7 fruit fly cellular contexts compared by ENCODE assay signal in genomic region chrX:16425145-16425544, dm6.
TF ChIP-seq lines count a peak whose summit lies in the region.

No protein-coding gene starts in this region.

- TF ChIP-seq CTCF in whole organism, embryonic (GFP tag; optimal IDR thresholded peaks at IDR 0.05; lab: Kevin White, UChicago) = no peak

TF ChIP-seq in Kc167, 6 proteins besides CTCF, POLR2A, EP300 and RAD21:
- TF ChIP-seq insv (optimal IDR thresholded peaks at IDR 0.05; lab: Kevin White, UChicago) (no peak), ttk (optimal IDR thresholded peaks at IDR 0.05; lab: Kevin White, UChicago) (peak; percentile 52), Myc (optimal IDR thresholded peaks at IDR 0.05; lab: Kevin White, UChicago) (no peak)

TF ChIP-seq in whole organism, 6 proteins besides CTCF, POLR2A, EP300 and RAD21:
- TF ChIP-seq EcR (GFP tag; optimal IDR thresholded peaks at IDR 0.05; lab: Kevin White, UChicago) (no peak), pan (optimal IDR thresholded peaks at IDR 0.05; lab: Kevin White, UChicago) (no peak), Dll (optimal IDR thresholded peaks at IDR 0.05; lab: Kevin White, UChicago) (peak; percentile 50), psq (optimal IDR thresholded peaks at IDR 0.05; lab: Kevin White, UChicago) (no peak), usp (GFP tag; optimal IDR thresholded peaks at IDR 0.05; lab: Kevin White, UChicago) (no peak), CG8478 (optimal IDR thresholded peaks at IDR 0.05; lab: Kevin White, UChicago) (no peak)
TF ChIP-seq in whole organism: peak in this region for 1.

TF ChIP-seq in whole organism, adult, 20 proteins besides CTCF, POLR2A, EP300 and RAD21:
- TF ChIP-seq Mnt (GFP tag; optimal IDR thresholded peaks at IDR 0.05; lab: Kevin White, UChicago) (peak; percentile 11), CG7045 (GFP tag; optimal IDR thresholded peaks at IDR 0.05; lab: Kevin White, UChicago) (no peak), CG7101 (tag; optimal IDR thresholded peaks at IDR 0.05; lab: Kevin White, UChicago) (no peak)

TF ChIP-seq in whole organism, embryonic, 481 proteins besides CTCF, POLR2A, EP300 and RAD21:
- TF ChIP-seq twi (tag; optimal IDR thresholded peaks at IDR 0.05; lab: Kevin White, UChicago) (peak; percentile 75), lbe (GFP tag; optimal IDR thresholded peaks at IDR 0.05; lab: Kevin White, UChicago) (peak; percentile 38), chinmo (GFP tag; IDR thresholded peaks at IDR 0.05; lab: Robert Waterston, UW; ENCODE audit: partially characterized antibody) (0 out of 4 replicates have a peak, but pooled peaks have one; percentile 47), CG8478 (optimal IDR thresholded peaks at IDR 0.05; lab: Kevin White, UChicago) (peak; percentile 18), toy (GFP tag; IDR thresholded peaks at IDR 0.05; lab: Robert Waterston, UW) (no peak), nom (GFP tag; optimal IDR thresholded peaks at IDR 0.05; lab: Kevin White, UChicago) (peak; percentile 2), cg (GFP tag; optimal IDR thresholded peaks at IDR 0.05; lab: Kevin White, UChicago) (peak; percentile 66), CG3065 (GFP tag; optimal IDR thresholded peaks at IDR 0.05; lab: Kevin White, UChicago) (no peak), Med (GFP tag; lab: Kevin White, UChicago) (peak; percentile 61), Trl (optimal IDR thresholded peaks at IDR 0.05; lab: Kevin White, UChicago) (peak in 1 of 2 experiments; percentile 52), Trl (GFP tag; optimal IDR thresholded peaks at IDR 0.05; lab: Kevin White, UChicago) (no peak), CG17385 (GFP tag; optimal IDR thresholded peaks at IDR 0.05; lab: Kevin White, UChicago) (peak; percentile 72), Vsx1 (GFP tag; optimal IDR thresholded peaks at IDR 0.05; lab: Kevin White, UChicago) (no peak), CG14014 (GFP tag; IDR thresholded peaks at IDR 0.05; lab: Robert Waterston, UW) (no peak)

TF ChIP-seq in whole organism, prepupa, 60 proteins besides CTCF, POLR2A, EP300 and RAD21 (continues in another document):
- TF ChIP-seq Ets21C (GFP tag; optimal IDR thresholded peaks at IDR 0.05; lab: Kevin White, UChicago) (no peak), Hr38 (GFP tag; optimal IDR thresholded peaks at IDR 0.05; lab: Kevin White, UChicago) (no peak), net (GFP tag; optimal IDR thresholded peaks at IDR 0.05; lab: Kevin White, UChicago) (no peak), CG34406 (GFP tag; optimal IDR thresholded peaks at IDR 0.05; lab: Kevin White, UChicago) (no peak), Lpt (GFP tag; optimal IDR thresholded peaks at IDR 0.05; lab: Kevin White, UChicago) (peak; percentile 9), vri (GFP tag; optimal IDR thresholded peaks at IDR 0.05; lab: Kevin White, UChicago) (no peak), spab (GFP tag; optimal IDR thresholded peaks at IDR 0.05; lab: Kevin White, UChicago) (no peak), CG4318 (GFP tag; optimal IDR thresholded peaks at IDR 0.05; lab: Kevin White, UChicago) (no peak), Eip93F (GFP tag; optimal IDR thresholded peaks at IDR 0.05; lab: Kevin White, UChicago) (no peak), CG11762 (GFP tag; optimal IDR thresholded peaks at IDR 0.05; lab: Kevin White, UChicago; ENCODE audit: insufficient read depth) (no peak), Sox15 (GFP tag; optimal IDR thresholded peaks at IDR 0.05; lab: Kevin White, UChicago) (no peak), achi (GFP tag; optimal IDR thresholded peaks at IDR 0.05; lab: Kevin White, UChicago) (no peak), CG8632 (GFP tag; optimal IDR thresholded peaks at IDR 0.05; lab: Kevin White, UChicago) (no peak), ss (GFP tag; optimal IDR thresholded peaks at IDR 0.05; lab: Kevin White, UChicago) (peak; percentile 49 to 57), fd85E (GFP tag; optimal IDR thresholded peaks at IDR 0.05; lab: Kevin White, UChicago) (no peak), lz (GFP tag; optimal IDR thresholded peaks at IDR 0.05; lab: Kevin White, UChicago) (no peak), CG32006 (GFP tag; optimal IDR thresholded peaks at IDR 0.05; lab: Kevin White, UChicago) (no peak), Blimp-1 (GFP tag; optimal IDR thresholded peaks at IDR 0.05; lab: Kevin White, UChicago) (no peak), Ets96B (tag; optimal IDR thresholded peaks at IDR 0.05; lab: Kevin White, UChicago) (no peak), CG10669 (GFP tag; optimal IDR thresholded peaks at IDR 0.05; lab: Kevin White, UChicago) (no peak), CG8319 (GFP tag; optimal IDR thresholded peaks at IDR 0.05; lab: Kevin White, UChicago) (no peak), cyc (GFP tag; optimal IDR thresholded peaks at IDR 0.05; lab: Kevin White, UChicago) (no peak), CG6854 (GFP tag; optimal IDR thresholded peaks at IDR 0.05; lab: Kevin White, UChicago) (no peak), CG9139 (GFP tag; optimal IDR thresholded peaks at IDR 0.05; lab: Kevin White, UChicago) (peak; percentile 4)

TF ChIP-seq in whole organism, pupa, 21 proteins besides CTCF, POLR2A, EP300 and RAD21:
- TF ChIP-seq CG8159 (tag; optimal IDR thresholded peaks at IDR 0.05; lab: Kevin White, UChicago) (no peak), Pif1B (GFP tag; optimal IDR thresholded peaks at IDR 0.05; lab: Kevin White, UChicago) (peak; percentile 10), Ets98B (GFP tag; IDR thresholded peaks at IDR 0.05; lab: Robert Waterston, UW) (peak; percentile 20; the same call in 1 of the 2 replicates), D1 (tag; optimal IDR thresholded peaks at IDR 0.05; lab: Kevin White, UChicago) (no peak), gl (tag; optimal IDR thresholded peaks at IDR 0.05; lab: Kevin White, UChicago) (peak; percentile 1), EcR (GFP tag; optimal IDR thresholded peaks at IDR 0.05; lab: Kevin White, UChicago) (peak; percentile 15), CG13204 (GFP tag; optimal IDR thresholded peaks at IDR 0.05; lab: Kevin White, UChicago) (peak; percentile 8), CG32121 (GFP tag; IDR thresholded peaks at IDR 0.05; lab: Robert Waterston, UW) (peak; percentile 28; the same call in 1 of the 2 replicates), CG4496 (GFP tag; IDR thresholded peaks at IDR 0.05; lab: Robert Waterston, UW) (no peak), Snoo (tag; optimal IDR thresholded peaks at IDR 0.05; lab: Kevin White, UChicago) (peak; percentile 16)

TF ChIP-seq in whole organism, wandering third instar larva, 38 proteins besides CTCF, POLR2A, EP300 and RAD21:
- TF ChIP-seq Dfd (GFP tag; optimal IDR thresholded peaks at IDR 0.05; lab: Kevin White, UChicago) = no peak
- peak; percentile 54 to 83 for TF ChIP-seq dl (GFP tag; optimal IDR thresholded peaks at IDR 0.05; lab: Kevin White, UChicago; ENCODE audit: insufficient read depth in 1 of 2, partially characterized antibody in 2 of 2)
- peak; percentile 70 for TF ChIP-seq Hr83 (GFP tag; optimal IDR thresholded peaks at IDR 0.05; lab: Kevin White, UChicago; ENCODE audit: poor library complexity, severe bottlenecking)
- peak; percentile 44 for TF ChIP-seq Rel (GFP tag; optimal IDR thresholded peaks at IDR 0.05; lab: Kevin White, UChicago)
- no peak for TF ChIP-seq Rel (tag; optimal IDR thresholded peaks at IDR 0.05; lab: Kevin White, UChicago)
- peak in 1 of 2 experiments; percentile 7 for TF ChIP-seq foxo (GFP tag; optimal IDR thresholded peaks at IDR 0.05; lab: Kevin White, UChicago)
- TF ChIP-seq h (GFP tag; optimal IDR thresholded peaks at IDR 0.05; lab: Kevin White, UChicago) = peak; percentile 21
- TF ChIP-seq Vsx2 (GFP tag; optimal IDR thresholded peaks at IDR 0.05; lab: Kevin White, UChicago; ENCODE audit: partially characterized antibody) = no peak
- peak; percentile 48 for TF ChIP-seq Jra (GFP tag; optimal IDR thresholded peaks at IDR 0.05; lab: Kevin White, UChicago)
- TF ChIP-seq Dif (GFP tag; optimal IDR thresholded peaks at IDR 0.05; lab: Kevin White, UChicago; ENCODE audit: partially characterized antibody) = peak; percentile 80
